Worm (Caenorhabditis elegans) whole organism, mixed stage, embryonic: Measurements from ENCODE around the gene cpd-2.

Experiments used
- blmp-1 ChIP-seq: fragments of 150-350 bp; optimal IDR thresholded peaks from 2 replicates; lab custom pipeline; 2014; ENCODE audit warnings: missing biosample characterization, missing genetic modification characterization
- elt-1 ChIP-seq: sonication (generic microtip); optimal IDR thresholded peaks from 2 replicates; lab custom pipeline; 2017; ENCODE audit warnings: missing genetic modification characterization, mild to moderate bottlenecking, missing compliant biosample characterization, antibody characterized with exemption, moderate library complexity, borderline replicate concordance; ENCODE audit not compliant: insufficient read depth
- elt-3 ChIP-seq: fragments of 150-350 bp; optimal IDR thresholded peaks from 2 replicates; lab custom pipeline; 2014; ENCODE audit warnings: missing biosample characterization, missing genetic modification characterization
- mab-5 ChIP-seq: fragments of 150-350 bp; optimal IDR thresholded peaks from 2 replicates; lab custom pipeline; 2014; ENCODE audit warnings: missing biosample characterization, missing genetic modification characterization
- pha-4 ChIP-seq: fragments of 150-350 bp; optimal IDR thresholded peaks from 2 replicates; lab custom pipeline; 2018; ENCODE audit warnings: missing biosample characterization, missing genetic modification reagents, missing genetic modification characterization
- snpc-4 ChIP-seq: fragments of 150-350 bp; optimal IDR thresholded peaks from 2 replicates; lab custom pipeline; 2014; ENCODE audit warnings: missing biosample characterization, missing genetic modification characterization

DNA sequence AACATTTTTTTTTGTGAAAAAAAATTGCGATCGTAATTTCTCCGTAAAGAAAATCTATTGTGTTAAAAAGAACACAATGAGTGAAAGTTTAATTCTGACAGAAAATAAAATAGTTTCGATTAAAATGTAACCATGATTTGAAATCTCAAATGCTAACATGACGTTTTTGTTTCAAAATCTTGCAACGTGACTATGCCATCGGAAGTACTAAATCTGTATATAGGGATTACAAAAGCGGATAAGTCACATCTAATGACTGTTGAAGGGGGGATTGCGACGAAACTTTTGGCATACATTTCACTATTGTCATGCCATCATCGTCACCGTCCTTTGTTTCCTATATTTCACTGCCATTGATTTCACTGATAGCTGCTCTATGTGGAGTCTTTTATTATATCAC lies 22.9 kb downstream of the cpd-2 start, which contains the start of gene col-187:
- TF ChIP-seq blmp-1 (tag; lab: Kevin White, UChicago) (no peak), elt-1 (no peak), elt-3 (tag; lab: Kevin White, UChicago) (no peak), mab-5 (tag; lab: Kevin White, UChicago) (no peak), snpc-4 (tag; lab: Kevin White, UChicago) (no peak), pha-4 (tag; lab: Kevin White, UChicago) (no peak)
